Worm (Caenorhabditis elegans): ENCODE data around the gene smap-1.

DNA sequence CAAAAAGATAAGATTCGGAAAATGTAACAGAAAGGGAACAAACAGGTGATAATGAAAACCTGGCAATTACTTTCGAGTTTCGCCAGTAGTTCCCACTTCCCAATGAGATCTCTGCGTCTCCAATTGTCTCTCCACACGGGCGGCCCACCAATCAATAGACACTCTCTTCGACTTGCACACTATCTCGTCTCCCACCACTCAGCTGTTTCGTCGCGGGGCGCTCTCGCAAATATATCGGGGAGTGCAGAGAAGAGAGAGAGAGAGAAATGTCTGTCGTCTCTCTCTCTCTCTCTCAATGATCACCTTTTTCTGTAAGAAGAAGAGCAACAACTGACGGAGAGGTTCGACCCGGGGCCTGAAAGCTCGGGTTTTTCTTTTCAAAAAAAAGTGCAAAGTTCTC lies 19.4 kb downstream of the smap-1 start:
- no peak for TF ChIP-seq ama-1 (optimal IDR thresholded peaks at IDR 0.05)
- no peak for TF ChIP-seq ceh-82 (tag; optimal IDR thresholded peaks at IDR 0.05)
- peak; percentile 96 for TF ChIP-seq F13H6.1 (tag; optimal IDR thresholded peaks at IDR 0.05)
- peak; percentile 31 for TF ChIP-seq nhr-77 (tag; optimal IDR thresholded peaks at IDR 0.05)
- TF ChIP-seq nhr-237 (tag; optimal IDR thresholded peaks at IDR 0.05): peak; percentile 31
